Fruit fly (Drosophila melanogaster) whole organism, embryonic: Measurements from ENCODE around the gene CG5810.

ENCODE experiments used
- Antp ChIP-seq: fragments of 200-800 bp; sonication (Bioruptor generic); optimal IDR thresholded peaks from 3 replicates; lab custom pipeline; 2016; ENCODE audit warnings: missing biosample characterization, missing genetic modification characterization
- Bdp1 ChIP-seq: fragments of 200-800 bp; sonication (Bioruptor generic); optimal IDR thresholded peaks from 3 replicates; lab custom pipeline; 2016; ENCODE audit warnings: missing biosample characterization, missing genetic modification characterization
- Blimp-1 ChIP-seq: fragments of 200-800 bp; sonication (Bioruptor generic); optimal IDR thresholded peaks from 3 replicates; lab custom pipeline; 2018; ENCODE audit warnings: missing biosample characterization, missing genetic modification characterization, mild to moderate bottlenecking, moderate library complexity, missing genetic modification reagents
- CG10209 ChIP-seq: fragments of 200-800 bp; sonication (Bioruptor generic); optimal IDR thresholded peaks from 3 replicates; lab custom pipeline; 2017; ENCODE audit warnings: missing biosample characterization, mild to moderate bottlenecking, missing genetic modification characterization, missing genetic modification reagents
- CG1024 ChIP-seq: fragments of 200-800 bp; sonication (Bioruptor generic); IDR thresholded peaks from 2 replicates; pipeline ENCODE4 v1.3.6; 2022; ENCODE audit warnings: missing biosample characterization, missing genetic modification characterization
- CG10462 ChIP-seq: fragments of 200-800 bp; sonication (Bioruptor generic); optimal IDR thresholded peaks from 2 replicates; lab custom pipeline; 2016; ENCODE audit warnings: missing biosample characterization, missing genetic modification characterization
- CG12219 ChIP-seq: fragments of 200-800 bp; sonication (Bioruptor generic); optimal IDR thresholded peaks from 3 replicates; lab custom pipeline; 2018; ENCODE audit warnings: missing biosample characterization, mild to moderate bottlenecking, missing genetic modification characterization
- CG14860 ChIP-seq: fragments of 200-800 bp; sonication (Bioruptor generic); IDR thresholded peaks from 3 replicates; pipeline ENCODE4 v1.3.6; 2022; ENCODE audit warnings: missing biosample characterization, missing genetic modification characterization; ENCODE audit not compliant: partially characterized antibody
- CG17328 ChIP-seq: fragments of 200-800 bp; sonication (Bioruptor generic); IDR thresholded peaks from 2 replicates; pipeline ENCODE4 v1.3.6; 2022; ENCODE audit warnings: missing biosample characterization, missing genetic modification characterization
- CG17829 ChIP-seq: fragments of 200-800 bp; optimal IDR thresholded peaks from 2 replicates; lab custom pipeline; 2019; ENCODE audit warnings: missing biosample characterization, mild to moderate bottlenecking, missing genetic modification characterization, moderate library complexity
- CG18262 ChIP-seq: fragments of 200-800 bp; optimal IDR thresholded peaks from 3 replicates; lab custom pipeline; 2019; ENCODE audit warnings: missing biosample characterization, mild to moderate bottlenecking, missing genetic modification characterization, moderate library complexity
- CG18476 ChIP-seq: fragments of 200-800 bp; sonication (Bioruptor generic); optimal IDR thresholded peaks from 2 replicates; lab custom pipeline; 2016; ENCODE audit warnings: missing biosample characterization, mild to moderate bottlenecking, missing genetic modification characterization
- CG2202 ChIP-seq: fragments of 200-800 bp; sonication (Bioruptor generic); optimal IDR thresholded peaks from 2 replicates; lab custom pipeline; 2018; ENCODE audit warnings: missing biosample characterization, mild to moderate bottlenecking, missing genetic modification characterization
- CG2712 ChIP-seq: fragments of 200-800 bp; optimal IDR thresholded peaks from 3 replicates; lab custom pipeline; 2019; ENCODE audit warnings: missing biosample characterization, mild to moderate bottlenecking, missing genetic modification characterization, moderate library complexity
- CG31365 ChIP-seq: fragments of 200-800 bp; sonication (Bioruptor generic); optimal IDR thresholded peaks from 2 replicates; lab custom pipeline; 2018; ENCODE audit warnings: missing biosample characterization, mild to moderate bottlenecking, missing genetic modification characterization
- CG4282 ChIP-seq: fragments of 200-800 bp; sonication (Bioruptor generic); optimal IDR thresholded peaks from 2 replicates; lab custom pipeline; 2016; ENCODE audit warnings: missing biosample characterization, missing genetic modification characterization
- CG6689 ChIP-seq: fragments of 200-800 bp; sonication (Bioruptor generic); IDR thresholded peaks from 2 replicates; pipeline ENCODE4 v1.3.6; 2022; ENCODE audit warnings: missing biosample characterization, missing genetic modification characterization
- CG9876 ChIP-seq: fragments of 200-800 bp; sonication (Bioruptor generic); optimal IDR thresholded peaks from 2 replicates; lab custom pipeline; 2016; ENCODE audit warnings: missing biosample characterization, missing genetic modification characterization
- Drgx ChIP-seq: fragments of 200-800 bp; sonication (Bioruptor generic); IDR thresholded peaks from 2 replicates; pipeline ENCODE4 v1.3.6; 2022; ENCODE audit warnings: missing biosample characterization, missing genetic modification characterization
- E2f2 ChIP-seq: fragments of 200-800 bp; sonication (Bioruptor generic); IDR thresholded peaks from 2 replicates; pipeline ENCODE4 v1.3.6; 2022; ENCODE audit warnings: missing biosample characterization, missing genetic modification characterization
- HLH3B ChIP-seq: fragments of 200-800 bp; sonication (Bioruptor generic); IDR thresholded peaks from 2 replicates; pipeline ENCODE4 v1.3.6; 2022; ENCODE audit warnings: missing biosample characterization, missing genetic modification characterization
- Hr3 ChIP-seq: fragments of 200-800 bp; sonication (Bioruptor generic); optimal IDR thresholded peaks from 3 replicates; lab custom pipeline; 2016; ENCODE audit warnings: missing biosample characterization, missing genetic modification characterization
- Hr78 ChIP-seq, 2 experiments: fragments of 200-800 bp in 1 of 2; fragments of >200 bp in 1 of 2; sonication (Bioruptor generic) in 1 of 2; optimal IDR thresholded peaks; 2 replicates each; lab custom pipeline; 2017 to 2019; ENCODE audit warnings: missing biosample characterization in 2 of 2, missing genetic modification characterization in 2 of 2, mild to moderate bottlenecking in 1 of 2, moderate library complexity in 1 of 2
- Neu2 ChIP-seq: fragments of 200-800 bp; sonication (Bioruptor generic); optimal IDR thresholded peaks from 3 replicates; lab custom pipeline; 2016; ENCODE audit warnings: missing biosample characterization, missing genetic modification characterization, borderline replicate concordance
- PHDP ChIP-seq: fragments of 200-800 bp; sonication (Bioruptor generic); optimal IDR thresholded peaks from 3 replicates; lab custom pipeline; 2018; ENCODE audit warnings: missing biosample characterization, mild to moderate bottlenecking, missing genetic modification characterization, moderate library complexity
- Pdp1 ChIP-seq, 2 experiments: fragments of 200-800 bp; sonication (Bioruptor generic); optimal IDR thresholded peaks; 3 replicates each; lab custom pipeline; 2016; ENCODE audit warnings: missing biosample characterization in 2 of 2, missing genetic modification characterization in 2 of 2, mild to moderate bottlenecking in 1 of 2, moderate library complexity in 1 of 2
- Ptx1 ChIP-seq: fragments of 200-800 bp; sonication (Bioruptor generic); IDR thresholded peaks from 2 replicates; pipeline ENCODE4 v1.3.6; 2022; ENCODE audit warnings: missing biosample characterization, missing genetic modification characterization
- Sin3A ChIP-seq: fragments of >200 bp; optimal IDR thresholded peaks from 2 replicates; lab custom pipeline; 2018
- YL-1 ChIP-seq: fragments of 200-800 bp; sonication (Bioruptor generic); optimal IDR thresholded peaks from 3 replicates; lab custom pipeline; 2017; ENCODE audit warnings: missing biosample characterization, mild to moderate bottlenecking, missing genetic modification characterization
- amos ChIP-seq: fragments of 200-800 bp; sonication (Bioruptor generic); IDR thresholded peaks from 2 replicates; pipeline ENCODE4 v1.3.6; 2022; ENCODE audit warnings: missing biosample characterization, missing genetic modification characterization; ENCODE audit not compliant: partially characterized antibody
- en ChIP-seq: fragments of 200-800 bp; sonication (Bioruptor generic); optimal IDR thresholded peaks from 2 replicates; lab custom pipeline; 2016; ENCODE audit warnings: missing biosample characterization, missing genetic modification characterization
- esg ChIP-seq: fragments of 200-800 bp; sonication (Bioruptor generic); conservative IDR thresholded peaks from 2 replicates; pipeline ENCODE4 v1.3.6; 2022; ENCODE audit warnings: missing biosample characterization, missing genetic modification characterization
- fd64A ChIP-seq: fragments of 200-800 bp; sonication (Bioruptor generic); optimal IDR thresholded peaks from 3 replicates; lab custom pipeline; 2018; ENCODE audit warnings: missing biosample characterization, mild to moderate bottlenecking, missing genetic modification characterization
- gem ChIP-seq: fragments of 200-800 bp; sonication (Bioruptor generic); optimal IDR thresholded peaks from 2 replicates; lab custom pipeline; 2019; ENCODE audit warnings: missing biosample characterization, mild to moderate bottlenecking, missing genetic modification characterization, moderate library complexity
- her ChIP-seq: fragments of 200-800 bp; sonication (Bioruptor generic); optimal IDR thresholded peaks from 2 replicates; lab custom pipeline; 2016; ENCODE audit warnings: missing biosample characterization, missing genetic modification characterization
- jumu ChIP-seq: fragments of 200-800 bp; sonication (Bioruptor generic); optimal IDR thresholded peaks from 3 replicates; lab custom pipeline; 2016; ENCODE audit warnings: missing biosample characterization, missing genetic modification characterization
- klu ChIP-seq: fragments of 200-800 bp; sonication (Bioruptor generic); IDR thresholded peaks from 2 replicates; pipeline ENCODE4 v1.3.6; 2022; ENCODE audit warnings: missing biosample characterization, missing genetic modification characterization
- lab ChIP-seq: fragments of 200-800 bp; sonication (Bioruptor generic); optimal IDR thresholded peaks from 3 replicates; lab custom pipeline; 2017; ENCODE audit warnings: missing biosample characterization, missing genetic modification characterization, mild to moderate bottlenecking, moderate library complexity, missing genetic modification reagents
- lbe ChIP-seq: fragments of 200-800 bp; sonication (Bioruptor generic); optimal IDR thresholded peaks from 2 replicates; lab custom pipeline; 2016; ENCODE audit warnings: missing biosample characterization, mild to moderate bottlenecking, missing genetic modification characterization
- lola ChIP-seq, 3 experiments: fragments of >200 bp in 2 of 3; fragments of 200-800 bp in 1 of 3; sonication (Bioruptor generic) in 1 of 3; optimal IDR thresholded peaks; 2 replicates each; lab custom pipeline; 2017 to 2019; ENCODE audit warnings: missing biosample characterization in 3 of 3, missing genetic modification characterization in 3 of 3, mild to moderate bottlenecking in 1 of 3, moderate library complexity in 1 of 3
- mld ChIP-seq: fragments of 200-800 bp; sonication (Bioruptor generic); IDR thresholded peaks from 3 replicates; pipeline ENCODE4 v1.3.6; 2022; ENCODE audit warnings: missing biosample characterization, missing genetic modification characterization; ENCODE audit not compliant: partially characterized antibody
- pan ChIP-seq, 4 experiments: fragments of >200 bp in 3 of 4; fragments of 200-800 bp in 1 of 4; sonication (Bioruptor generic) in 1 of 4; optimal IDR thresholded peaks in 3 of 4; IDR thresholded peaks in 1 of 4; 2 replicates each; pipeline versions ENCODE4 v1.3.6 to Lab custom; 2017 to 2022; ENCODE audit warnings: missing biosample characterization in 2 of 4, missing genetic modification characterization in 2 of 4, mixed read lengths in 1 of 4
- pb ChIP-seq: fragments of 200-800 bp; sonication (Bioruptor generic); optimal IDR thresholded peaks from 3 replicates; lab custom pipeline; 2016; ENCODE audit warnings: missing biosample characterization, missing genetic modification characterization
- phol ChIP-seq: fragments of 200-800 bp; sonication (Bioruptor generic); optimal IDR thresholded peaks from 3 replicates; lab custom pipeline; 2018; ENCODE audit warnings: missing biosample characterization, mild to moderate bottlenecking, missing genetic modification characterization, moderate library complexity
- psq ChIP-seq: fragments of 200-800 bp; sonication (Bioruptor generic); optimal IDR thresholded peaks from 2 replicates; lab custom pipeline; 2017; ENCODE audit warnings: missing biosample characterization, missing genetic modification characterization
- seq ChIP-seq: fragments of 200-800 bp; sonication (Bioruptor generic); IDR thresholded peaks from 2 replicates; pipeline ENCODE4 v1.3.6; 2022; ENCODE audit warnings: missing biosample characterization, missing genetic modification characterization
- slbo ChIP-seq: fragments of 200-800 bp; sonication (Bioruptor generic); IDR thresholded peaks from 2 replicates; pipeline ENCODE4 v1.3.6; 2022; ENCODE audit warnings: missing biosample characterization, missing genetic modification characterization
- tio ChIP-seq: fragments of 200-800 bp; sonication (Bioruptor generic); optimal IDR thresholded peaks from 2 replicates; lab custom pipeline; 2017; ENCODE audit warnings: missing biosample characterization, missing genetic modification characterization, inconsistent platforms
- tx ChIP-seq: fragments of 200-800 bp; sonication (Bioruptor generic); optimal IDR thresholded peaks from 2 replicates; lab custom pipeline; 2016; ENCODE audit warnings: missing biosample characterization, missing genetic modification characterization

Gene CG5810

DNA sequence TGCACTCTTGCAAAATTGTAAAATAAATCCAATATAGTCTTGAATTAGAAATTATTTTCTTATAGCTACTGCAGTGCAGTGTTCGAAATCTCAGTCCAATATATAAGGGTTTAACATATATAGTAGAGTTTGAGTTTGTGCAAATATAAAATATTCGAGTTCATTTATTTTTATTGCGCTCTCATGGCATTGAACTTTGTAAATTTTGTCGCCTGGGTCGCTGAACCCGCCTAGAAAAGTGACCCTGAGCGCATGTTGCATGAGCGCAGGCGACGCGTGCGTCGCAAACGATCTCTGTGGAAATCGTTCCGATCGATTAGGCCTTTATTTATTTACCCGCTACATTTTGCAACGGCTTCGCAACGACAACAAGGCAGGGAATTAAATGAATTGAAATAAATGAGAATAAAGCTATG is 36.4 kb downstream of the CG5810 start (continued):
- TF ChIP-seq Antp (GFP tag; lab: Kevin White, UChicago) (peak; percentile 11), en (GFP tag; lab: Kevin White, UChicago) (no peak), CG12219 (GFP tag; lab: Kevin White, UChicago) (no peak), CG18476 (GFP tag; lab: Kevin White, UChicago) (peak; percentile 29), her (GFP tag; lab: Kevin White, UChicago) (peak; percentile 30), Bdp1 (GFP tag; lab: Kevin White, UChicago) (peak; percentile 11), lbe (GFP tag; lab: Kevin White, UChicago) (no peak), Sin3A (no peak), klu (no peak), tx (no peak), gem (tag; lab: Kevin White, UChicago) (peak; percentile 56), Pdp1 (GFP tag; optimal IDR thresholded peaks at IDR 0.05; lab: Kevin White, UChicago) (peak in 1 of 2 experiments; percentile 15), HLH3B (GFP tag; lab: Robert Waterston, UW) (peak; percentile 6; the same call in 1 of the 2 replicates), pan (optimal IDR thresholded peaks at IDR 0.05; lab: Kevin White, UChicago) (no peak), pan (GFP tag; optimal IDR thresholded peaks at IDR 0.05 in 1 of 2, IDR thresholded peaks at IDR 0.05 in 1 of 2) (peak in 1 of 2 experiments; percentile 49), pb (GFP tag; lab: Kevin White, UChicago) (peak; percentile 16), phol (peak; percentile 37), CG2712 (tag; lab: Kevin White, UChicago) (peak; percentile 46), CG4282 (GFP tag; lab: Kevin White, UChicago) (no peak), amos (GFP tag; lab: Robert Waterston, UW) (no peak), PHDP (tag; lab: Kevin White, UChicago) (peak; percentile 6), Hr78 (GFP tag; optimal IDR thresholded peaks at IDR 0.05; lab: Kevin White, UChicago) (peak in 1 of 2 experiments; percentile 90), CG6689 (GFP tag; lab: Robert Waterston, UW) (peak; percentile 24), CG2202 (tag; lab: Kevin White, UChicago) (no peak), jumu (GFP tag; lab: Kevin White, UChicago) (no peak), E2f2 (GFP tag; lab: Robert Waterston, UW) (peak; percentile 6; the same call in 1 of the 2 replicates), CG18262 (tag; lab: Kevin White, UChicago) (peak; percentile 59), fd64A (peak; percentile 26), CG10462 (GFP tag; lab: Kevin White, UChicago) (peak; percentile 13), CG1024 (GFP tag; lab: Robert Waterston, UW) (no peak), CG17328 (GFP tag; lab: Robert Waterston, UW) (peak; percentile 39; the same call in 1 of the 2 replicates), CG14860 (GFP tag; lab: Robert Waterston, UW) (no peak), seq (GFP tag; lab: Robert Waterston, UW) (peak; percentile 37; the same call in 1 of the 2 replicates), psq (GFP tag; lab: Kevin White, UChicago) (no peak), Neu2 (GFP tag; lab: Kevin White, UChicago) (no peak), Drgx (peak; percentile 58), esg (GFP tag; lab: Robert Waterston, UW) (peak; percentile 19; the same call in 1 of the 2 replicates), CG9876 (GFP tag; lab: Kevin White, UChicago) (no peak), slbo (GFP tag; lab: Robert Waterston, UW) (peak; percentile 21; the same call in 1 of the 2 replicates), lab (no peak), CG10209 (GFP tag; lab: Kevin White, UChicago) (peak; percentile 49), CG31365 (no peak), YL-1 (GFP tag; lab: Kevin White, UChicago) (no peak), Hr3 (GFP tag; lab: Kevin White, UChicago) (peak; percentile 1), lola (GFP tag; optimal IDR thresholded peaks at IDR 0.05; lab: Kevin White, UChicago) (peak in 1 of 3 experiments; percentile 66), Blimp-1 (GFP tag; lab: Kevin White, UChicago) (peak; percentile 6), Ptx1 (GFP tag; lab: Robert Waterston, UW) (peak; percentile 39), CG17829 (peak; percentile 23), tio (peak; percentile 24), mld (GFP tag; lab: Robert Waterston, UW) (no peak)
